Fruit fly (Drosophila melanogaster) whole organism: ENCODE results near the gene CG4313.

Experiments used
- CG8478 ChIP-seq: fragments of >200 bp; optimal IDR thresholded peaks from 2 replicates; lab custom pipeline; 2018; ENCODE audit warnings: inconsistent platforms
- Dll ChIP-seq: fragments of >200 bp; optimal IDR thresholded peaks from 2 replicates; lab custom pipeline; 2017
- EcR ChIP-seq, 2 experiments: fragments of >200 bp; optimal IDR thresholded peaks; 2 replicates each; lab custom pipeline; 2017; ENCODE audit warnings: missing biosample characterization in 2 of 2, missing genetic modification characterization in 2 of 2, missing genetic modification reagents in 2 of 2
- pan ChIP-seq: fragments of >200 bp; optimal IDR thresholded peaks from 2 replicates; lab custom pipeline; 2017
- psq ChIP-seq: fragments of >200 bp; optimal IDR thresholded peaks from 2 replicates; lab custom pipeline; 2017
- usp ChIP-seq: fragments of >200 bp; optimal IDR thresholded peaks from 2 replicates; lab custom pipeline; 2017; ENCODE audit warnings: missing biosample characterization, missing genetic modification characterization, mixed read lengths

dm6 chrX:2088798-2089197, 47.1 kb downstream of the CG4313 start:
- TF ChIP-seq Dll (lab: Kevin White, UChicago) (no peak), CG8478 (lab: Kevin White, UChicago) (no peak), usp (GFP tag; lab: Kevin White, UChicago) (no peak), pan (lab: Kevin White, UChicago) (no peak), psq (no peak), EcR (GFP tag; optimal IDR thresholded peaks at IDR 0.05; lab: Kevin White, UChicago) (no peak)
